Worm (Caenorhabditis elegans) whole organism, dauer: ENCODE measurements around the gene F38A1.9.

Source experiments
- unc-62 ChIP-seq: sonication (generic microtip); optimal IDR thresholded peaks from 2 replicates; lab custom pipeline; 2017; ENCODE audit warnings: missing biosample characterization, missing genetic modification reagents, missing genetic modification characterization

The F38A1.9 gene

DNA sequence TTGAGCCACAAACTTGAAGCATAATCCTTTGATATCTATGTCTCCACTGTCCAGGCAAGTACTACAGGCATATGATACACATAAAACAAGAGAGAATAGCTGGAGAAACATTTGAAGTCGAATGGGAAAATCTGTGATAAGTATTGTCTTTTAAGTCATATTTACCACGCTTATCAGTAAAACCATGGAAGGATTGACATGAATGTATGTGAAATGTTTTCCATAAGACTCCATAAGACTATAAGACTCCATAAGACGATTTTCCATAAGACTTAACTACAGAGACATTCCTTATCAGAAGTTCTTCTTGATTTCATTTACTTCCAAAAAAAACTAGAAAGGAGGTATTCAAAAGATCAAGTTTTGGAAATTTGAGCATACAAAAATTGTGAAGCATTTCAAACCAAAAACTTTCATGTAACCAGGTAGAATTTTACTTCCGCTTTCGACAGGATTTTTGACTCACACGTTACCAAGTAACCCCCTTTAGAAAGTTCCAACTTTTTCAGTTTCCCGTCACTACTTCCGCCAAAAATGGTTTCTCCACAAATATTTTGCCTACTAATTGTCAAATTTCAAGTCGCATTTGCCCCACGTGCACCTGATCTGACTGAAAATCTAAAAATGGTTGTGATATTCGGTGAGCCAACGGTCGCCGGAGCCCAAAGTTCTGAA lies 1.8 kb upstream of the F38A1.9 start, which contains the start of the genes clec-165 and F38A1.11:
Gene clec-165 (minus strand): TSS at position 125 of the 675 bp plus-strand sequence.
Gene F38A1.11 (plus strand): TSS at position 625 of the 675 bp plus-strand sequence.
- TF ChIP-seq unc-62 (GFP tag; lab: Kevin White, UChicago), result no peak

DNA sequence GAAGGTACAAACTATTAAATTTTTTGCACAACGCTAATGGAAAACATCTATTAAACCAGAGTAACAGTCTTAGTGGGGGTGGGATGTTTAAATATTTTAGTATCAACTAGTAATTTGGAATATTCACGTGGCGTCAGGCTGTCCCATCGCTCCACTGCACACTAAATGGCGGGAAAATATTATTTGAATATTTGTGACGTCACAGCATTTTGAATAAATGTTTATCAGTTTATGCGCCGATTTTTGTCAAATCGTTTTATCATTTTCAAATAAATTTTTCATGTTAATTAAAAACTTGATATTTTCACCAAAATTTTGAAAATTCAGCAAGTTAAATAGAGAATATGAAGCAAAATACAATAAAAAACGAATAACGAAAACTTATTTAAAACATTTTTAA lies 1.8 kb downstream of the F38A1.9 start, which contains the start of gene F38A1.15:
Gene F38A1.15 (minus strand): TSS at position 101 of the 400 bp plus-strand sequence.
- no peak for TF ChIP-seq unc-62 (GFP tag; lab: Kevin White, UChicago)

DNA sequence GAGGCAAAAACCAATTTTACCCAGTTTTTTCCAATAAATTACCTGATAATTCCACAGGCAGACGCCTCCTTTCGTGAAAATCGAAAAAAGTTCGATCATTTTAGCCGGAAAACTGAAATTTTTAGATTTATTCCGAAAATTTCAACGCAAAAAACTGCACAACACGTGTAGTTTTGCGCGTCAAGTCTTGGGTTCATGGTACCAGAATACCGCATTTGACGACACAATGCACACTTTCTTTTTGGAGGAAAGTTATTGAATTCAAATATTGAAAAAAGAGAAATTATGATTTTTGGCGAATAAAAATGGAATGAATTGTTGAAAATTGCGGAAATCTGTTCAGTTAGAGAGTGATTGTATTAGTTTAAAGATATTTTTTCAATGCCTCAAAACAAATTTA lies 5.5 kb downstream of the F38A1.9 start, which contains the start of gene F38A1.8:
Gene F38A1.8 (minus strand): TSS at position 167 of the 400 bp plus-strand sequence.
- no peak for TF ChIP-seq unc-62 (GFP tag; lab: Kevin White, UChicago)

DNA sequence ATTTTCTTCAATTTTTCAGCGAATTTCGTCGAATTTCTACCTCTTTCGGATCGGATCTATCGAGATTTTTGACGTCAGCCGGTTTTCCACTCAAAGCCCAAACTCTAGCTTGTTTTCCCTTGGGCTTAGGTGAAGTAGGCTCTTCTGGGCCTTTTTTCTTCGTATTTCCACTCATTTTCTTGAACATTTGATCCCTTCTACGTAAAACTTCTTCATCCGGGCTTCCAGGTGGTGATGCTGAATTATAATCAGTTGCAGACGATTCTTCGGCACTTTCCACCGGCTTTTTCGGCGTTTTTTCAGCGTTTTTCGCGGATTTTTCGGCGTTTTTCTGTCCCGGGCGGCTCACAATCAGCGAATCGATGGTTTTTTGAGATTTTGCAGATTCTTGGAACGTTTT lies 7.0 kb downstream of the F38A1.9 start:
- TF ChIP-seq unc-62 (GFP tag; lab: Kevin White, UChicago), result no peak

DNA sequence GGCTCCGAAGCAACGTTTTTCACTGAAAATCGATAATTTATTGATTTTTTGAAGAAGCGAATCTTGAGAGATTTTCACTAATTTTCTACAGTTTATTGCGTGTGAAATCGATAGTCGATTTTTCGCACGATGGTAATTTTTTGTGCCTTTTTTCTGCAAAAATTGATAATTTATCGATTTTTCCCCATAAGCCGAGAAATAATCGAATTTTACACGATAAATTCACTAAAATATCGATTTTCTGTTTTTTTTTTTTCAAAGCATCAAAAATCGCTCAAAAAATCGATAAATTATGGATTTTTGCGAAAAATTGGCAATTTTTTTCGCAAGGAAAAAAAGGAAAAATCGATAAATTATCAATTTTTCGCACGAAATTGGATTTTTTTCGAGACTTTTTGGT lies 9.4 kb downstream of the F38A1.9 start:
- TF ChIP-seq unc-62 (GFP tag; lab: Kevin White, UChicago), result no peak

DNA sequence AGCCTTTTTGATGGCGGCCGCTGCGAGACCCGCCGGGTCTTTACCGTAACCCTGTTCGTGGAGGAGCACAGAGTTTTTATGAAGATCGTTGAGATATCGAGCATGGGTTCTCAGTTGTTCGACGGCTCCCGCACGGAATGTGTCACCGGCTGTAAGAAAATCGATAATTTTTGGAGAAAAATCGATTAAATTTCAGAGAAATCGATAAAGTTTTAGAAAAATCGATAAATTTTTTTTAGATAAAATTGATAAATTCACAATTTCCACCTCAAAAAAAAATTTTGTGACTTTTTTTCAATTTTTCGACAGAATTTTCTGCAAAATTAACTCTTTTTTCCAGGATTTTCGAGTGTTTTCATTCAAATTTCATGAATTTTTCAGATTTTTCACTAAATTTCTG lies 10.4 kb downstream of the F38A1.9 start:
- no peak for TF ChIP-seq unc-62 (GFP tag; lab: Kevin White, UChicago)

DNA sequence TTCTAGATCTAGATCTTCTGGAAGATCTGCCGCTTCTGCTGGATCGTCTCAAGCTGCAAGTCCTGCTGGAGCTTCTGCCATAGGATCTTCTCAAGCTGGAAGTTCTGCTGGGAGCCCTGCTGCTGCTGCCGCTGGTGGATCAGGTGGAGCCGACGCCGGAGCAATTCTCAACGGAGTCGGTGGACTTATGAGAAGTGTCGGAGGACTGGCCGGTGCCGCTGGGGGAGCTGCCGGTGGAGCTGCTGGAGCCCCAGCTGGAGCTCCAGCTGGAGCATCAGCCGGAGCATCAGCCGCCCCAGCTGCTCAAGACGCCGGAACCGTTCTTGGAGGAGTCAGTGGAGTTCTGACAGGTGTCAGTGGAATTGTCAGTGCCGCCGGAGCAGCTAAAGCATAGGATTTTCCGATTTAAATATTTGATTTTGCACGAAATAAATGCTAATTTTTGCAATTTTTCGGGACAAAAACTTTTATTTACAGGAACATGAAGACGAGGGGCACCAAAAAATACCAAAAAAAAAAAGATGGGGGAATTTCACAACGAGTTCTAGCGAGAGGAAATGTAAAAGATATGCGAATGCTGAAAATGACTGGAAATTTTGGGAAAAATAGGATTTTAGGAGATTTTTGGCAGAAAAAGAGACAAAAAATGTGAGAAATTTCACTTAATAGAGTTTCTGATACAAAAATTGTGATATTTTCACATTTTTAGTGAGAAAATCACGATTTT lies 12.6 kb downstream of the F38A1.9 start:
- no peak for TF ChIP-seq unc-62 (GFP tag; lab: Kevin White, UChicago)

DNA sequence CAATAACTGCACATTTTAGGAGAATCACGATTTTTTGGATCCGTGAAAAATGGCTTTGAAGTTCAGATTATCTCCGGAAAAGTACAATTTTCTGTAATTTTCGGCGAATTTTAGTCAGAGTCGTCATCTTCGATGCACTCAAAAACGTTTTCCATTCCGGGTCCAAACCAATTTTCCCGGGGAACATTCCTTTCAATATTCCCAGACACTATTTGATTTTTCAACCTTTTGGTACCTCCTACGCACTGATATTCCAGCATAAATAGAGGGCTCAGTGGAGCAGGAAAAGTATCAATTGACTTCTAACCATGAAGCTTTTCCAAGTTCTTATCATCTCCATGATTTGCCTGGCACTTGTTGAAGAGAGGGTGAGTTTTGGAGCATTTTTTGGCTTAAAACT lies 13.6 kb downstream of the F38A1.9 start, which contains the start of gene W09G12.6:
Gene W09G12.6 (plus strand): TSS at position 301 of the 400 bp plus-strand sequence.
- no peak for TF ChIP-seq unc-62 (GFP tag; lab: Kevin White, UChicago)

DNA sequence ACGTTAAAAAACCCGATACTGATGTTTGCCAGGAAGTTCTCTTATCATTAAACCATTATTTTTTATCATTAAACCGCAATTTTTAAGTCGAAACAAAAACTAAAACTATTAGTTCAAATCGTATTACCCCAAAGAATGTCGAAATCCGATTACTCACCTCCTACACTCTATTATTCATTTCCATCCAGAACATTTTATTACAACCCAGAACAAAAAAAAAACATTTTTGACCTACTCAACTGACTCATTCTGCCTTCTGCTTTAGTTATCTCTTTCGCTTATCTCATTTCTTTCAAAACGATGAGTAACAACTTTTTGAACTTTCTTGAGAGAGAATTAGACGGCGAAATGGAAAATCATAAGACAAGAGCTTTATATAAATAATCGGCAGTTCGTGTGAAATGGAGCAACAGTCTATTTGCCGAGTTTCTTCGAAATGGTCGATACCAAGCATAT lies 16.4 kb downstream of the F38A1.9 start, which contains the start of gene W09G12.7:
Gene W09G12.7 (plus strand): TSS at position 406 of the 456 bp plus-strand sequence.
- TF ChIP-seq unc-62 (GFP tag; lab: Kevin White, UChicago), result no peak

DNA sequence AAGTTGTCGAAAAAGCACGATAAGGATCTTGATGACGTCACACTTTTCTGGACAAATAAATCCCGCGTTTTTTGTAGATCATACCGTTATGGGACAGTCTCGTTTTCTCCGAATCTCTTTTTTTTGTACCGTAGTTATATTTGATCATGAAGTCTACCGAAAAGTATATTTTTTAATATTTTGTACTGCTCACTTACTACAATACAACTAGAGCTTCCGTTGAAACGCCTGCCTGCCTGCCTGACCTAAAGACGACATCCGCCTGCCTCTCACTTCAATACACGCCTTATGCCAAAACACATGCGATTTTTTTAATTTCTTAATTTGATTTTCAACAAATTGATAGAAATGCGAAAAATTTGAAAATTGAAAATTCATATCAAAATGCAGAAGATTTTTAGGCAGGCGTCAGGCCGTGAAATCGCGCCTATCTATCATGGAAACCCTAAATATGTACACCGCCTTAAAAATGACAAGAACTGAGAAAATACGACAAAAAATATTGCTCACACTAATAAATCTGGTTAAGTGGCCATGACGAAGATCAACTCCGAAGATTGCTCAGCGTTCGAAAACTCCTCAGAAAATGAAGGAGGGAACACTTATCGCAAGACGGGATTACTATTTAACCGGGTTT lies 19.4 kb downstream of the F38A1.9 start, which contains the start of gene W09G12.8:
Gene W09G12.8 (plus strand): TSS at position 587 of the 637 bp plus-strand sequence.
- TF ChIP-seq unc-62 (GFP tag; lab: Kevin White, UChicago), result no peak

DNA sequence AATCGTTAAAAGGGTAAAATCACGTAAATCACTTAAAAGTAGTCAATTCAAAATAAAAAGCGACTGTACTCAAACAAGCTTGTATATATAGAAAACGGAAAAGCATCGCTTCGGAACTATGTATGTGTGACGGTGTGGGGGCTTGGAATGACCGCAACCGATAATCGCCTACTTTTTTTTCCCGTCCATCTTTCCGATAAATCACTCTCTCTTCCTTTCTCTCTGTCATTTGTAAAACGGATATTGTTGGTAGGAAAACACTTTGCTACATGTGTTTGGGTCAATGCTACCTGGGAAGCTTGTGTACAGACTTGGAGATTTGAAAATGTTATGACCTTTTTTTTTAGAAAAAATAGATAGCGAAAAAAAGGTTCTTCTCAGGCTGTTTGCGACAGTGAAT lies 20.4 kb downstream of the F38A1.9 start:
- no peak for TF ChIP-seq unc-62 (GFP tag; lab: Kevin White, UChicago)

DNA sequence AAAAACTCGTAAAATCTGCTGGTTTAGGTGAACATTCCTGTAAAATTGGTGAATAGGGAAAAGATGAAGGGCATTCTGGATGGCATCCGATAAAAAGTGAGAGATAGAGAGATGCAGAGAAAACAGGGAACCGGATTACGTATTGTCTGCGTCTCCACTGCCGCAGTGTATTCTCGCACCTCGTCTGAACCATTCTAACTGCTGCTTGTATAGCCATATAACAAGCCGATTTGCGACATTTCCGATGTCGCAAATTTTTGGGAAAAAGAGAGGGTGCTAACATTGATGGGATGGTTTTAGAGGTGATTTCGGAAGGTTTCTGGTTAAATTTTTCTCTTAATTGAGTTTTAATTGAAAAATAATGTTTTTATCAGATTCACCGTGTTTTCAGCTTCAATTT lies 24.0 kb downstream of the F38A1.9 start, which contains the start of gene W09G12.10:
Gene W09G12.10 (minus strand): TSS at position 121 of the 400 bp plus-strand sequence.
- TF ChIP-seq unc-62 (GFP tag; lab: Kevin White, UChicago), result no peak

DNA sequence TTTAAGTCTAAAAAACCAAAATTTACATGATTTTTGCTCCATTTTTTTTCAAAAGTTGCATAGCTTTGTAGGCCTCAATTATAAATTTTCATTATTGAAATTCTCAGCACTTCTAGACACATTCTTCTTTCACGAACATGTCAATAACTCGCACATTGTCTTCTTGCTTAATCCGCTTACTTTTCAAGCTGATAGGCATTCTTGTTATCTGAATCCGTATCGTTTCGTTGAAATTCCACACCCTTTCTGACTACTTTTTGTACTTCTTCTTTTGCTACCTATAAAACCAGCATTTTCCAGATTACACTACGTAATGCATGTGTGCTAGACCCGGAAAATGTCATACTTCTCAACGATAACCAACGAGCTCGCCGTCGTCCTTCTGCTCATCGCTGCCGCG lies 28.9 kb downstream of the F38A1.9 start, which contains the start of gene W09G12.9:
Gene W09G12.9 (plus strand): TSS at position 301 of the 400 bp plus-strand sequence.
- no peak for TF ChIP-seq unc-62 (GFP tag; lab: Kevin White, UChicago)

DNA sequence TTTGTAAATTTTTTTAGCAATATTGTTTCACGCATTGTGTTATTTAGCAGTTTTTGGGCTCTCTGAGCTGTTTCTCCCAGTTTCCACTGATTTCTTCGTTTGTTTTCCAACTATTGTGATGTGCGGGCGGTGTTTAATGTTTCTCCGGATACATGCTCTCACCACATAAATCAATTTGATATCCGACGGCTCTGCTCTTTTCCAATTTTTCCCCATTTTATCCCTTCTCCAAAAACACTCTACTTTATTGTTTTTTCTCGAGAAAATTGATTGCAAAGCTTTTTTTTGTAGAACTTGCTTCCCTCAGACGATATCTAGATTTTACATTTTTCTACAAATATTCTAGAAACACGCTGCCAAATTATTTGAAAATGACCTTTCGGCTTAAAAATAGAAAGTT lies 29.6 kb downstream of the F38A1.9 start:
- TF ChIP-seq unc-62 (GFP tag; lab: Kevin White, UChicago), result no peak

DNA sequence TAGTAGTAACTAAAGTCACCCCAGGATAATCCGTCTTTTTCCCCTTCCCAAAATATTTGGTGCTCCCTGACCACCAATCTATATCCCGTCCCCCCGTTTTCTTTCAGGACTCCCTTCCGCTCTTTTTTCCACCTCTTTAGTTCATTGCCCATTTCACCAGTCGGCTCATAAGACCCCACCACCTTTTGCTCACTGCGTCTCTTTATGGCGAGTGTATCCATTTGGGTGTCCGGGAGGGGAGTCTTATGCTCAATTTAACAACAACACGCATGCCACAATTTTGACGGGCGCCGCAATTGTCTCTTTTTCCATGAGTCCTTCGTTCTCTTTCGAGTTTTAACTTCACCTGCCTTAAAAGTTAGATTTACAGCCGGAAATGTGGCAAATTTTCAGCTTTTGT lies 32.0 kb downstream of the F38A1.9 start:
- TF ChIP-seq unc-62 (GFP tag; lab: Kevin White, UChicago), result no peak
